Worm (Caenorhabditis elegans) whole organism, mixed stage, embryonic: ENCODE data around the gene C16D9.8.

Experiments
- M03D4.4 ChIP-seq: sonication (generic microtip); optimal IDR thresholded peaks from 2 replicates; lab custom pipeline; 2017; ENCODE audit warnings: mild to moderate bottlenecking, missing genetic modification characterization, missing compliant biosample characterization
- bed-3 ChIP-seq: fragments of 200-800 bp; sonication (Bioruptor generic); optimal IDR thresholded peaks from 3 replicates; lab custom pipeline; 2018; ENCODE audit warnings: mild to moderate bottlenecking, missing genetic modification characterization, moderate library complexity, missing compliant biosample characterization
- ceh-39 ChIP-seq: fragments of 150-350 bp; optimal IDR thresholded peaks from 2 replicates; lab custom pipeline; 2014; ENCODE audit warnings: missing biosample characterization, missing genetic modification characterization
- ceh-43 ChIP-seq: fragments of 200-800 bp; sonication (Bioruptor generic); optimal IDR thresholded peaks from 2 replicates; lab custom pipeline; 2018; ENCODE audit warnings: mild to moderate bottlenecking, missing genetic modification characterization, moderate library complexity, missing compliant biosample characterization
- ceh-83 ChIP-seq: fragments of 200-800 bp; sonication (Bioruptor generic); optimal IDR thresholded peaks from 2 replicates; lab custom pipeline; 2018; ENCODE audit warnings: mild to moderate bottlenecking, missing genetic modification characterization, missing compliant biosample characterization
- cnd-1 ChIP-seq: fragments of 200-800 bp; sonication (Bioruptor generic); optimal IDR thresholded peaks from 2 replicates; lab custom pipeline; 2018; ENCODE audit warnings: mild to moderate bottlenecking, missing genetic modification characterization, missing compliant biosample characterization
- elt-1 ChIP-seq: sonication (generic microtip); optimal IDR thresholded peaks from 2 replicates; lab custom pipeline; 2017; ENCODE audit warnings: missing genetic modification characterization, mild to moderate bottlenecking, missing compliant biosample characterization, antibody characterized with exemption, moderate library complexity, borderline replicate concordance; ENCODE audit not compliant: insufficient read depth
- flh-1 ChIP-seq: fragments of 200-800 bp; sonication (Bioruptor generic); optimal IDR thresholded peaks from 2 replicates; lab custom pipeline; 2018; ENCODE audit warnings: mild to moderate bottlenecking, missing genetic modification characterization, moderate library complexity, missing compliant biosample characterization
- ham-2 ChIP-seq: fragments of 200-800 bp; sonication (Bioruptor generic); optimal IDR thresholded peaks from 2 replicates; lab custom pipeline; 2018; ENCODE audit warnings: mild to moderate bottlenecking, missing genetic modification characterization, missing compliant biosample characterization
- hlh-1 ChIP-seq: fragments of 150-350 bp; optimal IDR thresholded peaks from 2 replicates; lab custom pipeline; 2014; ENCODE audit warnings: missing biosample characterization, missing genetic modification reagents, missing genetic modification characterization
- lin-13 ChIP-seq: fragments of 150-350 bp; optimal IDR thresholded peaks from 2 replicates; lab custom pipeline; 2014; ENCODE audit warnings: missing biosample characterization, missing genetic modification characterization
- lin-32 ChIP-seq: fragments of 200-800 bp; sonication (Bioruptor generic); optimal IDR thresholded peaks from 2 replicates; lab custom pipeline; 2018; ENCODE audit warnings: mild to moderate bottlenecking, missing genetic modification characterization, missing compliant biosample characterization
- lsy-2 ChIP-seq: fragments of 150-350 bp; optimal IDR thresholded peaks from 2 replicates; lab custom pipeline; 2014; ENCODE audit warnings: missing biosample characterization, missing genetic modification characterization
- mab-5 ChIP-seq: fragments of 150-350 bp; optimal IDR thresholded peaks from 2 replicates; lab custom pipeline; 2014; ENCODE audit warnings: missing biosample characterization, missing genetic modification characterization
- mep-1 ChIP-seq: fragments of 150-350 bp; optimal IDR thresholded peaks from 2 replicates; lab custom pipeline; 2017; ENCODE audit warnings: missing biosample characterization, missing genetic modification reagents, missing genetic modification characterization, inconsistent platforms
- mls-2 ChIP-seq: sonication (generic microtip); optimal IDR thresholded peaks from 2 replicates; lab custom pipeline; 2016; ENCODE audit warnings: mild to moderate bottlenecking, missing genetic modification characterization, moderate library complexity, missing compliant biosample characterization
- nhr-2 ChIP-seq: fragments of 150-350 bp; optimal IDR thresholded peaks from 2 replicates; lab custom pipeline; 2014; ENCODE audit warnings: missing biosample characterization, missing genetic modification characterization
- nhr-237 ChIP-seq: fragments of 150-350 bp; optimal IDR thresholded peaks from 2 replicates; lab custom pipeline; 2014; ENCODE audit warnings: missing biosample characterization, missing genetic modification characterization
- nhr-28 ChIP-seq: fragments of 150-350 bp; optimal IDR thresholded peaks from 2 replicates; lab custom pipeline; 2014; ENCODE audit warnings: missing biosample characterization, missing genetic modification characterization
- nhr-76 ChIP-seq: sonication (generic microtip); optimal IDR thresholded peaks from 2 replicates; lab custom pipeline; 2017; ENCODE audit warnings: missing biosample characterization, missing genetic modification characterization
- pha-4 ChIP-seq: fragments of 150-350 bp; optimal IDR thresholded peaks from 2 replicates; lab custom pipeline; 2018; ENCODE audit warnings: missing biosample characterization, missing genetic modification reagents, missing genetic modification characterization
- sem-2 ChIP-seq: fragments of 200-800 bp; sonication (Bioruptor generic); optimal IDR thresholded peaks from 2 replicates; lab custom pipeline; 2018; ENCODE audit warnings: mild to moderate bottlenecking, missing genetic modification characterization, missing compliant biosample characterization
- sptf-1 ChIP-seq: sonication (generic microtip); optimal IDR thresholded peaks from 2 replicates; lab custom pipeline; 2017; ENCODE audit warnings: mild to moderate bottlenecking, missing genetic modification characterization, moderate library complexity, missing compliant biosample characterization
- tbx-8 ChIP-seq: fragments of 200-800 bp; sonication (Bioruptor generic); optimal IDR thresholded peaks from 2 replicates; lab custom pipeline; 2018; ENCODE audit warnings: mild to moderate bottlenecking, missing genetic modification characterization, moderate library complexity, missing compliant biosample characterization
- unc-120 ChIP-seq: sonication (generic microtip); optimal IDR thresholded peaks from 2 replicates; lab custom pipeline; 2017; ENCODE audit warnings: missing genetic modification characterization, missing compliant biosample characterization; ENCODE audit not compliant: poor library complexity, severe bottlenecking
- unc-39 ChIP-seq: fragments of 150-350 bp; optimal IDR thresholded peaks from 2 replicates; lab custom pipeline; 2014; ENCODE audit warnings: missing biosample characterization, missing genetic modification characterization
- unc-62 ChIP-seq: fragments of 150-350 bp; optimal IDR thresholded peaks from 2 replicates; lab custom pipeline; 2014; ENCODE audit warnings: missing biosample characterization, missing genetic modification reagents, missing genetic modification characterization
- zip-8 ChIP-seq: fragments of 150-350 bp; optimal IDR thresholded peaks from 2 replicates; lab custom pipeline; 2014; ENCODE audit warnings: missing biosample characterization, missing genetic modification characterization
- ztf-11 ChIP-seq: fragments of 150-350 bp; optimal IDR thresholded peaks from 2 replicates; lab custom pipeline; 2014; ENCODE audit warnings: missing biosample characterization, missing genetic modification characterization

Gene C16D9.8

DNA sequence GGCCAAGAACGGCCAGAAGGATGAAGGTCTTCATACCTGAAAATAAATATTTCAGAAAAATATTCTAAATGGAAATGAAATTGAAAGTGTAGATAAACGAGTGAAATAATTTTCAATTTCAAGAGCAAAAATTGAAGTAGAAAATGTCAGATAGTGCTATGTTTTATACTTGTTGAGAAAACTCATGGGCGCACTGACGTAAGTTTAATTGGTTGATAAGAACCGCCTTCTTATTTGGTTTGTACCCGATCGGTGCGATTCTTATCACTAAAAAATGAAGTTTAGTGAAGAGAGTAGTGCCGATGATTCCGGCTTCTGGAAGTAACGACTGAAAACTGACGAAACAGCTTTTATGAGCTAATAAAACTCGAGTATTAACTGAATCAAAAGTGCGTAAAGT, 5.5 kb upstream of the C16D9.8 start, which contains the start of the genes asp-6 and asp-12:
asp-6 (minus strand) TSS at position 36 of the 400 bp plus-strand sequence.
asp-12 (plus strand) TSS at position 309 of the 400 bp plus-strand sequence.
- TF ChIP-seq sptf-1 (tag; lab: Kevin White, UChicago) (no peak), zip-8 (tag; lab: Kevin White, UChicago) (no peak), lsy-2 (tag; lab: Kevin White, UChicago) (no peak), nhr-2 (tag; lab: Kevin White, UChicago) (no peak), mep-1 (no peak), cnd-1 (tag; lab: Kevin White, UChicago) (no peak), M03D4.4 (tag; lab: Kevin White, UChicago) (no peak), sem-2 (GFP tag; lab: Kevin White, UChicago) (no peak), hlh-1 (tag; lab: Kevin White, UChicago) (no peak), tbx-8 (no peak), ceh-43 (GFP tag; lab: Kevin White, UChicago) (no peak), lin-13 (tag; lab: Kevin White, UChicago) (no peak), ceh-83 (GFP tag; lab: Kevin White, UChicago) (no peak), ztf-11 (no peak)
- TF ChIP-seq, all 35 proteins: peak for 0

ce11 chrV:8267275-8267674, 3.9 kb upstream of the C16D9.8 start:
- TF ChIP-seq unc-120 (tag; lab: Kevin White, UChicago) (no peak), unc-62 (GFP tag; lab: Kevin White, UChicago) (no peak), flh-1 (GFP tag; lab: Kevin White, UChicago) (no peak)

- TF ChIP-seq ceh-43 (GFP tag; lab: Kevin White, UChicago) = no peak
- no peak for TF ChIP-seq unc-39 (tag; lab: Kevin White, UChicago)
- no peak for TF ChIP-seq ham-2 (GFP tag; lab: Kevin White, UChicago)
- TF ChIP-seq unc-120 (tag; lab: Kevin White, UChicago) = no peak
- TF ChIP-seq flh-1 (GFP tag; lab: Kevin White, UChicago) = no peak
- no peak for TF ChIP-seq unc-62 (GFP tag; lab: Kevin White, UChicago)
- no peak for TF ChIP-seq tbx-8
- no peak for TF ChIP-seq lsy-2 (tag; lab: Kevin White, UChicago)
- TF ChIP-seq ceh-83 (GFP tag; lab: Kevin White, UChicago) = no peak
Observed at ce11 chrV:8266232-8266631, 2.9 kb upstream of the C16D9.8 start, which contains the start of gene F21F8.5. TSS of gene F21F8.5 (minus strand) at chrV:8266332.

ce11 chrV:8263941-8264340, 575 bp upstream of the C16D9.8 start, which contains the start of gene C16D9.9:
TSS of gene C16D9.9 (plus strand) at chrV:8264241.
- TF ChIP-seq elt-1 (tag; lab: Kevin White, UChicago) (no peak), lin-32 (GFP tag; lab: Kevin White, UChicago) (no peak), bed-3 (no peak)

ce11 chrV:8262212-8262611, 1.2 kb downstream of the C16D9.8 start:
- TF ChIP-seq ceh-43 (GFP tag; lab: Kevin White, UChicago) (no peak), hlh-1 (tag; lab: Kevin White, UChicago) (no peak), elt-1 (tag; lab: Kevin White, UChicago) (no peak), nhr-237 (tag; lab: Kevin White, UChicago) (no peak), ztf-11 (no peak), pha-4 (tag; lab: Kevin White, UChicago) (no peak), unc-39 (tag; lab: Kevin White, UChicago) (no peak), M03D4.4 (tag; lab: Kevin White, UChicago) (no peak), unc-120 (tag; lab: Kevin White, UChicago) (no peak)

- no peak for TF ChIP-seq ceh-83 (GFP tag; lab: Kevin White, UChicago)
- TF ChIP-seq ztf-11 = no peak
- TF ChIP-seq ham-2 (GFP tag; lab: Kevin White, UChicago) = no peak
- no peak for TF ChIP-seq unc-62 (GFP tag; lab: Kevin White, UChicago)
- no peak for TF ChIP-seq nhr-237 (tag; lab: Kevin White, UChicago)
- no peak for TF ChIP-seq ceh-43 (GFP tag; lab: Kevin White, UChicago)
- TF ChIP-seq tbx-8 = no peak
- no peak for TF ChIP-seq nhr-2 (tag; lab: Kevin White, UChicago)
- no peak for TF ChIP-seq mep-1
- TF ChIP-seq lin-32 (GFP tag; lab: Kevin White, UChicago) = no peak
- no peak for TF ChIP-seq lsy-2 (tag; lab: Kevin White, UChicago)
- no peak for TF ChIP-seq nhr-76 (tag; lab: Kevin White, UChicago)
- no peak for TF ChIP-seq mls-2 (tag; lab: Kevin White, UChicago)
- TF ChIP-seq mab-5 = no peak
- TF ChIP-seq ceh-39 = no peak
- no peak for TF ChIP-seq unc-120 (tag; lab: Kevin White, UChicago)
- TF ChIP-seq unc-39 (tag; lab: Kevin White, UChicago) = no peak
- TF ChIP-seq flh-1 (GFP tag; lab: Kevin White, UChicago) = no peak
- no peak for TF ChIP-seq sem-2 (GFP tag; lab: Kevin White, UChicago)
- TF ChIP-seq nhr-28 (tag; lab: Kevin White, UChicago) = no peak
Observed at ce11 chrV:8259016-8259415, 4.3 kb downstream of the C16D9.8 start, which contains the start of gene C16D9.1. TSS of gene C16D9.1 (plus strand) at chrV:8259316.
